Fruit fly (Drosophila melanogaster) whole organism, embryonic: ENCODE results near the gene CG45764.
"Not testable (repeated sequence)": the region's sequence is repeated elsewhere in the genome, so short reads cannot be mapped to it uniquely, and the experiment has no call there.

Source experiments
- CG17328 ChIP-seq: fragments of 200-800 bp; sonication (Bioruptor generic); IDR thresholded peaks from 2 replicates; pipeline ENCODE4 v1.3.6; 2022; ENCODE audit warnings: missing biosample characterization, missing genetic modification characterization
- CG6272 ChIP-seq: fragments of 200-800 bp; sonication (Bioruptor generic); IDR thresholded peaks from 2 replicates; pipeline ENCODE4 v1.3.6; 2022; ENCODE audit warnings: missing biosample characterization, missing genetic modification characterization
- NC2β ChIP-seq: fragments of 200-800 bp; sonication (Bioruptor generic); optimal IDR thresholded peaks from 2 replicates; lab custom pipeline; 2016; ENCODE audit warnings: missing biosample characterization, missing genetic modification characterization

- TF ChIP-seq CG6272 (GFP tag; lab: Robert Waterston, UW); NC2β (GFP tag; lab: Kevin White, UChicago); CG17328: not testable (repeated sequence)
Measured at dm6 chrY:3245725-3246124, 43.3 kb upstream of the CG45764 start.
